Worm (Caenorhabditis elegans) whole organism, mixed stage, embryonic: ENCODE data around the gene srd-47.

Experiments
- M03D4.4 ChIP-seq: sonication (generic microtip); optimal IDR thresholded peaks from 2 replicates; lab custom pipeline; 2017; ENCODE audit warnings: mild to moderate bottlenecking, missing genetic modification characterization, missing compliant biosample characterization
- bed-3 ChIP-seq: fragments of 200-800 bp; sonication (Bioruptor generic); optimal IDR thresholded peaks from 3 replicates; lab custom pipeline; 2018; ENCODE audit warnings: mild to moderate bottlenecking, missing genetic modification characterization, moderate library complexity, missing compliant biosample characterization
- blmp-1 ChIP-seq: fragments of 150-350 bp; optimal IDR thresholded peaks from 2 replicates; lab custom pipeline; 2014; ENCODE audit warnings: missing biosample characterization, missing genetic modification characterization
- ceh-39 ChIP-seq: fragments of 150-350 bp; optimal IDR thresholded peaks from 2 replicates; lab custom pipeline; 2014; ENCODE audit warnings: missing biosample characterization, missing genetic modification characterization
- ceh-43 ChIP-seq: fragments of 200-800 bp; sonication (Bioruptor generic); optimal IDR thresholded peaks from 2 replicates; lab custom pipeline; 2018; ENCODE audit warnings: mild to moderate bottlenecking, missing genetic modification characterization, moderate library complexity, missing compliant biosample characterization
- ceh-83 ChIP-seq: fragments of 200-800 bp; sonication (Bioruptor generic); optimal IDR thresholded peaks from 2 replicates; lab custom pipeline; 2018; ENCODE audit warnings: mild to moderate bottlenecking, missing genetic modification characterization, missing compliant biosample characterization
- ces-1 ChIP-seq: fragments of 150-350 bp; optimal IDR thresholded peaks from 2 replicates; lab custom pipeline; 2014; ENCODE audit warnings: missing biosample characterization, missing genetic modification reagents, missing genetic modification characterization
- cnd-1 ChIP-seq: fragments of 200-800 bp; sonication (Bioruptor generic); optimal IDR thresholded peaks from 2 replicates; lab custom pipeline; 2018; ENCODE audit warnings: mild to moderate bottlenecking, missing genetic modification characterization, missing compliant biosample characterization
- drap-1 ChIP-seq: fragments of 200-800 bp; sonication (Bioruptor generic); optimal IDR thresholded peaks from 3 replicates; lab custom pipeline; 2018; ENCODE audit warnings: mild to moderate bottlenecking, missing genetic modification characterization, missing compliant biosample characterization
- elt-1 ChIP-seq: sonication (generic microtip); optimal IDR thresholded peaks from 2 replicates; lab custom pipeline; 2017; ENCODE audit warnings: missing genetic modification characterization, mild to moderate bottlenecking, missing compliant biosample characterization, antibody characterized with exemption, moderate library complexity, borderline replicate concordance; ENCODE audit not compliant: insufficient read depth
- elt-3 ChIP-seq: fragments of 150-350 bp; optimal IDR thresholded peaks from 2 replicates; lab custom pipeline; 2014; ENCODE audit warnings: missing biosample characterization, missing genetic modification characterization
- ham-2 ChIP-seq: fragments of 200-800 bp; sonication (Bioruptor generic); optimal IDR thresholded peaks from 2 replicates; lab custom pipeline; 2018; ENCODE audit warnings: mild to moderate bottlenecking, missing genetic modification characterization, missing compliant biosample characterization
- hlh-1 ChIP-seq: fragments of 150-350 bp; optimal IDR thresholded peaks from 2 replicates; lab custom pipeline; 2014; ENCODE audit warnings: missing biosample characterization, missing genetic modification reagents, missing genetic modification characterization
- lin-13 ChIP-seq: fragments of 150-350 bp; optimal IDR thresholded peaks from 2 replicates; lab custom pipeline; 2014; ENCODE audit warnings: missing biosample characterization, missing genetic modification characterization
- lin-32 ChIP-seq: fragments of 200-800 bp; sonication (Bioruptor generic); optimal IDR thresholded peaks from 2 replicates; lab custom pipeline; 2018; ENCODE audit warnings: mild to moderate bottlenecking, missing genetic modification characterization, missing compliant biosample characterization
- lsy-2 ChIP-seq: fragments of 150-350 bp; optimal IDR thresholded peaks from 2 replicates; lab custom pipeline; 2014; ENCODE audit warnings: missing biosample characterization, missing genetic modification characterization
- mep-1 ChIP-seq: fragments of 150-350 bp; optimal IDR thresholded peaks from 2 replicates; lab custom pipeline; 2017; ENCODE audit warnings: missing biosample characterization, missing genetic modification reagents, missing genetic modification characterization, inconsistent platforms
- mls-2 ChIP-seq: sonication (generic microtip); optimal IDR thresholded peaks from 2 replicates; lab custom pipeline; 2016; ENCODE audit warnings: mild to moderate bottlenecking, missing genetic modification characterization, moderate library complexity, missing compliant biosample characterization
- nhr-12 ChIP-seq: fragments of 150-350 bp; optimal IDR thresholded peaks from 2 replicates; lab custom pipeline; 2014; ENCODE audit warnings: missing biosample characterization, missing genetic modification characterization
- nhr-2 ChIP-seq: fragments of 150-350 bp; optimal IDR thresholded peaks from 2 replicates; lab custom pipeline; 2014; ENCODE audit warnings: missing biosample characterization, missing genetic modification characterization
- nhr-237 ChIP-seq: fragments of 150-350 bp; optimal IDR thresholded peaks from 2 replicates; lab custom pipeline; 2014; ENCODE audit warnings: missing biosample characterization, missing genetic modification characterization
- nhr-76 ChIP-seq: sonication (generic microtip); optimal IDR thresholded peaks from 2 replicates; lab custom pipeline; 2017; ENCODE audit warnings: missing biosample characterization, missing genetic modification characterization
- pha-4 ChIP-seq: fragments of 150-350 bp; optimal IDR thresholded peaks from 2 replicates; lab custom pipeline; 2018; ENCODE audit warnings: missing biosample characterization, missing genetic modification reagents, missing genetic modification characterization
- sem-2 ChIP-seq: fragments of 200-800 bp; sonication (Bioruptor generic); optimal IDR thresholded peaks from 2 replicates; lab custom pipeline; 2018; ENCODE audit warnings: mild to moderate bottlenecking, missing genetic modification characterization, missing compliant biosample characterization
- snpc-4 ChIP-seq: fragments of 150-350 bp; optimal IDR thresholded peaks from 2 replicates; lab custom pipeline; 2014; ENCODE audit warnings: missing biosample characterization, missing genetic modification characterization
- unc-120 ChIP-seq: sonication (generic microtip); optimal IDR thresholded peaks from 2 replicates; lab custom pipeline; 2017; ENCODE audit warnings: missing genetic modification characterization, missing compliant biosample characterization; ENCODE audit not compliant: poor library complexity, severe bottlenecking
- unc-39 ChIP-seq: fragments of 150-350 bp; optimal IDR thresholded peaks from 2 replicates; lab custom pipeline; 2014; ENCODE audit warnings: missing biosample characterization, missing genetic modification characterization
- unc-62 ChIP-seq: fragments of 150-350 bp; optimal IDR thresholded peaks from 2 replicates; lab custom pipeline; 2014; ENCODE audit warnings: missing biosample characterization, missing genetic modification reagents, missing genetic modification characterization
- zip-8 ChIP-seq: fragments of 150-350 bp; optimal IDR thresholded peaks from 2 replicates; lab custom pipeline; 2014; ENCODE audit warnings: missing biosample characterization, missing genetic modification characterization
- ztf-11 ChIP-seq: fragments of 150-350 bp; optimal IDR thresholded peaks from 2 replicates; lab custom pipeline; 2014; ENCODE audit warnings: missing biosample characterization, missing genetic modification characterization

The srd-47 gene

DNA sequence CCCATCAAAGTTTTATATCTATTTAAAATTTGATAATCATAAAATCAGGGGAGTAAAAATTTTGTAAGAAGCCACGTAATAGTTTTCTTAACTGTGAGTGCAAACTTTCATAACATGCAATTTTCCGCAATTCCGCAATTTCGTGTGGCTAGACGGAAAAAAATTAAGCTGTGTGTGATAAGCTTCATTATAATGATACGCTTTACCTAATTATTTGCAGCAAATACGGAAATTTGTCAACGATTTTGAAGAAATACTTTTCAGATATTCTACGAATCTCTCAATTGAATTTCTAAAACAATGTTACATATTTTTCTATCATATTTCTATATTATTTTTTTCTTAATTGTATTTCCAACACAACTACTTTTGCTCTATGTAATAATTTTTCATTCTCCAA lies 1.6 kb upstream of the srd-47 start, which contains the start of gene srd-46:
Gene srd-46 (plus strand): TSS at position 301 of the 400 bp plus-strand sequence.
- no peak for TF ChIP-seq nhr-237 (tag; lab: Kevin White, UChicago)
- no peak for TF ChIP-seq ham-2
- no peak for TF ChIP-seq elt-3 (tag; lab: Kevin White, UChicago)
- no peak for TF ChIP-seq bed-3 (GFP tag; lab: Kevin White, UChicago)
- TF ChIP-seq ces-1: no peak
- TF ChIP-seq sem-2 (GFP tag; lab: Kevin White, UChicago): no peak
- no peak for TF ChIP-seq ceh-39
- no peak for TF ChIP-seq mep-1
- no peak for TF ChIP-seq blmp-1 (tag; lab: Kevin White, UChicago)
- TF ChIP-seq nhr-76 (tag; lab: Kevin White, UChicago): no peak
- no peak for TF ChIP-seq ceh-43
- TF ChIP-seq lsy-2: no peak
- TF ChIP-seq cnd-1 (tag; lab: Kevin White, UChicago): no peak

DNA sequence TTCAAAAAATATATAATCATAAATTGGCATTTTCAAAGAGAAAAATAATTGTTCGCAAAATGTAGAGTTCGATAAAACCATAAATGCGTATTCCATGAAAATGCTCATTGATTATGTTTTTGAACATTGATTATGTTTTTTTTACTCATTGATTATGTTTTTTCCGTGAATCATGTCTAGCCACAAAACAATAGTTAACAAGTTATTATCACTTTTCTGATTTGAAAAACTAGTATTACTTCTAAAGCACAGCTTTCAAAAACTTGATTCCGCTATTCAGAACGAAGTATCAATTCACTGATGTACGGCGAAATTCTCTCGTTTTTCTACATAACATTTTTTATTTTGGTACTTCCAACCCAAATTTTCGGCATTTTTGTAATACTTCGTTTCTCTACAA lies 2.4 kb downstream of the srd-47 start, which contains the start of gene srd-48:
Gene srd-48 (plus strand): TSS at position 301 of the 400 bp plus-strand sequence.
- TF ChIP-seq ceh-39: no peak
- no peak for TF ChIP-seq nhr-237 (tag; lab: Kevin White, UChicago)
- TF ChIP-seq elt-1 (tag; lab: Kevin White, UChicago): no peak
- TF ChIP-seq lin-13: no peak
- TF ChIP-seq zip-8 (tag; lab: Kevin White, UChicago): no peak
- TF ChIP-seq ham-2: no peak
- TF ChIP-seq nhr-76 (tag; lab: Kevin White, UChicago): no peak
- TF ChIP-seq mls-2 (tag; lab: Kevin White, UChicago): no peak
- no peak for TF ChIP-seq pha-4 (tag; lab: Kevin White, UChicago)
- TF ChIP-seq lin-32: no peak

DNA sequence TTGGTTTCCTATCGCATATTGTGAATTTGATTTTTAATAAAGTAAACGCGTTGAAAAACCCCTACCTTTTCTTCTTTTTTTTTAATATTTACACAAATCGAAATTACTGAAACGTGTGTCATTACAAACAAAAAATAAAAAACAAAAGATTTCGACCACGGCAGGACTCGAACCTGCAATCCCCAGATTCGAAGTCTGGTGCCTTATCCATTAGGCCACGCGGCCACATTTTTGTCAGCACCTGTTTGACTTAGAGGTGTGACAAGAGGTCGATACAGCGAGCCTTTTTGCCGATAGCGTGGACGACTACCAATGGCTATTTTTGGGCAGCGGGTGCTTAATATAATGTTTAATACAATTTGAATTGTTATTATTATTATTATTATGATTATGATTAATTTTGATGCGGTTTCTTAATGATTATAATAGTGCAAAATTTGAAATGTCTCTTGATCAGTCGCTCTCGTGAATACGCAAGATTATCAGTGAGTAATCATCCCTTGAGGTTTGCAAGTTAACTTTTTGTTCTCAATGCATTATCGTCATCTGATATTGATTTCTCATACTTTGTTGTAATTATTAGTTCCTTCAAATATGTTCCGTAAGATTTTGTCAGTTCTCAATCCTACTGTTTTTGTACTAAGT lies 4.5 kb downstream of the srd-47 start, which contains the start of gene srd-44:
Gene srd-44 (plus strand): TSS at position 595 of the 645 bp plus-strand sequence.
- peak; percentile 26 for TF ChIP-seq cnd-1 (tag; lab: Kevin White, UChicago)
- TF ChIP-seq M03D4.4 (tag; lab: Kevin White, UChicago): peak; percentile 49
- TF ChIP-seq ces-1: no peak
- TF ChIP-seq ceh-83: peak; percentile 72
- TF ChIP-seq sem-2 (GFP tag; lab: Kevin White, UChicago): peak; percentile 58

DNA sequence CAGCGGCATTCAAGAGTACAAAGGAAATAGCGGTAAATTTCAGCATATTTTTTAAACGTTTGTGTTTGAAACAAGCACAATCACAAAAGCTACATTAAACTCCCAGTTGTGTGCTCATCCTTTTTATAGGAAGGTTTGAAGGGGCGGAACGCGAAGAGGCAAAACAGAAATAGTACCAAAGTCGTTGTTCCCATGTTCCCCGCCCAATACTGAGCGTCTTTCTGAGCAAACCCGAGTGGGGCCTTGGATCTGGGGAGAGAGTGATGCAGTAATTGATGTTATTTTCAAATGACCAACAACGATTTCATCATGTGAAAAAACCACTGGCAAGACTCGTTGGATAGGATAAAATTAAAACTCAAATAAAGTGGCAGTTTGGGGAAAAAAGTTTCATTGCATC lies 7.9 kb downstream of the srd-47 start, which contains the start of gene zig-2:
Gene zig-2 (minus strand): TSS at position 101 of the 400 bp plus-strand sequence.
- no peak for TF ChIP-seq snpc-4 (tag; lab: Kevin White, UChicago)
- no peak for TF ChIP-seq lsy-2
- no peak for TF ChIP-seq blmp-1 (tag; lab: Kevin White, UChicago)
- no peak for TF ChIP-seq elt-1 (tag; lab: Kevin White, UChicago)
- no peak for TF ChIP-seq nhr-2 (tag; lab: Kevin White, UChicago)
- no peak for TF ChIP-seq pha-4 (tag; lab: Kevin White, UChicago)
- no peak for TF ChIP-seq bed-3 (GFP tag; lab: Kevin White, UChicago)
- TF ChIP-seq unc-120 (tag; lab: Kevin White, UChicago): no peak
- no peak for TF ChIP-seq zip-8 (tag; lab: Kevin White, UChicago)
- TF ChIP-seq lin-13: no peak
- no peak for TF ChIP-seq unc-62 (GFP tag; lab: Kevin White, UChicago)
- TF ChIP-seq, all 35 proteins: peak for 0

DNA sequence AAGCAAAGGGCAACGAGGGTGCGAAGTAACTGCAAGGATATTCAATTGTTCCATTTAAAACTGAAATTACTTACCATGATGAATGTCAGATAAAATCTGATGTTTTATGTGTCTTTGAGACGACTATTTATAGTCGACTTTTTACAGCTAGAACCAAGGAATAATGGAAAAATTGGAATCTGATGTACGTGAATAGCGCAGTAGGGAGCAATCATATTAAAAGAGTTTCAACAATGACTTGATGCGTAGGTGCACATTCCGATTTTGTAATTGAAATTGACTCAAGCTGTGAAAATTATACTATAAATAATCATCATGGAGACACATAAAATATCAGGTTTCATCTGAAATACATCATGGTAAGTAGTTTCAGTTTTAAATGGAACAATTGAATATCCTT lies 9.8 kb downstream of the srd-47 start, which contains the start of the genes nspc-9 and nspc-10:
Gene nspc-9 (minus strand): TSS at position 101 of the 400 bp plus-strand sequence.
Gene nspc-10 (plus strand): TSS at position 331 of the 400 bp plus-strand sequence.
- TF ChIP-seq cnd-1 (tag; lab: Kevin White, UChicago) (no peak), snpc-4 (tag; lab: Kevin White, UChicago) (no peak), nhr-237 (tag; lab: Kevin White, UChicago) (no peak), ceh-83 (no peak)

DNA sequence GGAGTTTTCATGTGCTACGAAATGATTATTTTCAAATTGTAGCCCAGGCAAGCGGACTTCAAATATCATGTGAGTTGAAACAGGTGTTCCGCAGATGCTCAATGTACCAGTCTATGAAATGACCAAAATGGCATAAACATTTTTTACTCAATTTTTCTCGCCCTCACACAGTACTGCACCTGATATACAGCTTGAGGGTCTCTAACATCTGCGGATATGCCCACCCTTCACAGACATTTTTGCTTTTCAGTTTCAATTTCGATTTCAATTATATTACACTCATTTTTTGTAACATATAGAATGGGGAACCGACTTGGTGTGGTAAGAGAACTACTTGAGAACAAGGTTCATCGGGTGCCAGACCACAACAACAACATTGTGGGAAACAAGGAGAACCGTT lies 13.3 kb downstream of the srd-47 start, which contains the start of gene F42F12.11:
Gene F42F12.11 (plus strand): TSS at position 301 of the 400 bp plus-strand sequence.
- no peak for TF ChIP-seq drap-1
- no peak for TF ChIP-seq nhr-76 (tag; lab: Kevin White, UChicago)
- TF ChIP-seq blmp-1 (tag; lab: Kevin White, UChicago): no peak
- no peak for TF ChIP-seq lin-32
- no peak for TF ChIP-seq mls-2 (tag; lab: Kevin White, UChicago)
- TF ChIP-seq hlh-1: no peak
- TF ChIP-seq nhr-2 (tag; lab: Kevin White, UChicago): no peak
- TF ChIP-seq cnd-1 (tag; lab: Kevin White, UChicago): no peak
- TF ChIP-seq ceh-83: no peak
- no peak for TF ChIP-seq unc-39
- no peak for TF ChIP-seq pha-4 (tag; lab: Kevin White, UChicago)
- TF ChIP-seq mep-1: no peak
- TF ChIP-seq snpc-4 (tag; lab: Kevin White, UChicago): no peak
- no peak for TF ChIP-seq nhr-12 (tag; lab: Kevin White, UChicago)
- TF ChIP-seq zip-8 (tag; lab: Kevin White, UChicago): no peak
- TF ChIP-seq ztf-11 (tag; lab: Kevin White, UChicago): no peak
